Worm (Caenorhabditis elegans) whole organism, young adult: Measurements from ENCODE around the gene K01A6.7.

Experiments
- C17E4.6 ChIP-seq: fragments of 200-800 bp; sonication (Bioruptor generic); IDR thresholded peaks from 2 replicates; pipeline ENCODE4 v1.3.6; 2022; ENCODE audit warnings: missing genetic modification reagents, missing genetic modification characterization, missing compliant biosample characterization
- ZK185.1 ChIP-seq: sonication (generic microtip); optimal IDR thresholded peaks from 2 replicates; lab custom pipeline; 2016; ENCODE audit warnings: mild to moderate bottlenecking, missing genetic modification characterization, missing compliant biosample characterization; ENCODE audit not compliant: poor library complexity, severe bottlenecking
- dpl-1 ChIP-seq: fragments of 150-350 bp; optimal IDR thresholded peaks from 2 replicates; lab custom pipeline; 2014; ENCODE audit warnings: missing biosample characterization, missing genetic modification reagents, missing genetic modification characterization
- lin-35 ChIP-seq, 3 experiments: fragments of 150-350 bp in 2 of 3; sonication (generic microtip) in 1 of 3; optimal IDR thresholded peaks; 2 replicates each; lab custom pipeline; 2014 to 2018; ENCODE audit warnings: missing biosample characterization in 3 of 3, missing genetic modification characterization in 3 of 3, missing genetic modification reagents in 3 of 3
- tbx-9 ChIP-seq: sonication (generic microtip); optimal IDR thresholded peaks from 2 replicates; lab custom pipeline; 2016; ENCODE audit warnings: borderline replicate concordance, missing genetic modification characterization, inconsistent platforms, missing compliant biosample characterization
- ztf-6 ChIP-seq: fragments of 200-800 bp; sonication (Bioruptor generic); IDR thresholded peaks from 2 replicates; pipeline ENCODE4 v1.3.6; 2022; ENCODE audit warnings: missing genetic modification reagents, missing genetic modification characterization, missing compliant biosample characterization

DNA sequence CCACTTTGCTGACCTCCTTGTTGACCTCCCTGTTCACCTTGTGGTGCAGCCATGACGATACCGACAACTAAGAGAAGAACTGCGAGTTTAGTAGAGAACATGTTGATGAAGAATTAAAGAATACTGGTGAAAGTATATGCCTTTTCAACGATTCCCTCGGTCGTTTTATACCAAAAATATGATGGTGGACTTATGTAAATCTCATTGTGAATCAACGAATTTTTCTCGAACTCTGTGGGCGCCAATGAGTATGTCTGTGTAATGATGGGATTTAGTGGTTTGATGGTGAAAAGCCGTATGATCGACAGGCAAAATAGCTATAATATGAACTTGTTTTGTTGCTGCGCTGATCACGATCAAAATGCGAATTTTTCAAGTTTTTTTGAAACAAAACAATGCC, 1.1 kb downstream of the K01A6.7 start, which contains the start of gene K01A6.8:
- TF ChIP-seq C17E4.6 (no peak), dpl-1 (GFP tag; lab: Kevin White, UChicago) (no peak), lin-35 (GFP tag; optimal IDR thresholded peaks at IDR 0.05; lab: Kevin White, UChicago) (no peak), ZK185.1 (tag; lab: Kevin White, UChicago) (no peak), ztf-6 (GFP tag; lab: Robert Waterston, UW) (no peak), tbx-9 (tag; lab: Kevin White, UChicago) (no peak)
